Fruit fly (Drosophila melanogaster): ENCODE results near the gene CG13250.

DNA sequence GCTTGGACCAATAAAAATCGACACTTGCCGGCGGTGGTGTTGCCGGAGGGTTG lies 7.5 kb upstream of the CG13250 start, which contains the start of gene Pss:
- TF ChIP-seq CG8478 (optimal IDR thresholded peaks at IDR 0.05), result no peak
- no peak for TF ChIP-seq CTCF (optimal IDR thresholded peaks at IDR 0.05)

Data from S2 (cell line).